Fruit fly (Drosophila melanogaster) whole organism, pupa: ENCODE measurements around the gene Tis11.

Source experiments
- CG10348 ChIP-seq: fragments of 200-800 bp; sonication (Bioruptor generic); IDR thresholded peaks from 2 replicates; pipeline ENCODE4 v1.3.6; 2022; ENCODE audit warnings: missing biosample characterization, missing genetic modification characterization
- CG12605 ChIP-seq: fragments of 200-800 bp; sonication (Bioruptor generic); IDR thresholded peaks from 2 replicates; pipeline ENCODE4 v1.3.6; 2022; ENCODE audit warnings: missing biosample characterization, missing genetic modification characterization
- CG13204 ChIP-seq: fragments of 200-800 bp; sonication (Bioruptor generic); optimal IDR thresholded peaks from 2 replicates; lab custom pipeline; 2018; ENCODE audit warnings: missing biosample characterization, mild to moderate bottlenecking, missing genetic modification characterization, moderate library complexity
- CG14655 ChIP-seq: fragments of 200-800 bp; sonication (Bioruptor generic); optimal IDR thresholded peaks from 3 replicates; lab custom pipeline; 2017; ENCODE audit warnings: mild to moderate bottlenecking, missing biosample characterization, missing genetic modification reagents, missing genetic modification characterization
- CG15710 ChIP-seq: fragments of 200-800 bp; sonication (Bioruptor generic); optimal IDR thresholded peaks from 2 replicates; lab custom pipeline; 2018; ENCODE audit warnings: missing biosample characterization, mild to moderate bottlenecking, missing genetic modification characterization, moderate library complexity
- CG17806 ChIP-seq: fragments of 200-800 bp; sonication (Bioruptor generic); optimal IDR thresholded peaks from 2 replicates; lab custom pipeline; 2018; ENCODE audit warnings: missing biosample characterization, mild to moderate bottlenecking, missing genetic modification characterization, moderate library complexity
- CG32121 ChIP-seq: fragments of 200-800 bp; sonication (Bioruptor generic); IDR thresholded peaks from 2 replicates; pipeline ENCODE4 v1.3.6; 2022; ENCODE audit warnings: missing biosample characterization, missing genetic modification characterization
- CG34367 ChIP-seq: fragments of 200-800 bp; sonication (Bioruptor generic); optimal IDR thresholded peaks from 2 replicates; lab custom pipeline; 2018; ENCODE audit warnings: missing biosample characterization, mild to moderate bottlenecking, missing genetic modification characterization
- CG4496 ChIP-seq: fragments of 200-800 bp; sonication (Bioruptor generic); IDR thresholded peaks from 3 replicates; pipeline ENCODE4 v1.3.6; 2022; ENCODE audit warnings: missing biosample characterization, missing genetic modification characterization
- CG8159 ChIP-seq: fragments of 200-800 bp; sonication (Bioruptor generic); optimal IDR thresholded peaks from 3 replicates; lab custom pipeline; 2018; ENCODE audit warnings: missing biosample characterization, mild to moderate bottlenecking, missing genetic modification characterization, moderate library complexity
- CG8301 ChIP-seq: fragments of 200-800 bp; sonication (Bioruptor generic); optimal IDR thresholded peaks from 2 replicates; lab custom pipeline; 2018; ENCODE audit warnings: missing biosample characterization, mild to moderate bottlenecking, missing genetic modification characterization
- CG9948 ChIP-seq: fragments of 200-800 bp; sonication (Bioruptor generic); optimal IDR thresholded peaks from 2 replicates; lab custom pipeline; 2018; ENCODE audit warnings: missing biosample characterization, mild to moderate bottlenecking, missing genetic modification characterization, moderate library complexity
- D1 ChIP-seq: fragments of 200-800 bp; sonication (Bioruptor generic); optimal IDR thresholded peaks from 2 replicates; lab custom pipeline; 2018; ENCODE audit warnings: missing biosample characterization, mild to moderate bottlenecking, missing genetic modification characterization, moderate library complexity
- EcR ChIP-seq: fragments of 200-800 bp; sonication (Bioruptor generic); optimal IDR thresholded peaks from 3 replicates; lab custom pipeline; 2019; ENCODE audit warnings: missing biosample characterization, missing genetic modification characterization, mild to moderate bottlenecking, moderate library complexity, missing genetic modification reagents
- Ets98B ChIP-seq: fragments of 200-800 bp; sonication (Bioruptor generic); IDR thresholded peaks from 2 replicates; pipeline ENCODE4 v1.3.6; 2022; ENCODE audit warnings: missing biosample characterization, missing genetic modification characterization
- Pif1A ChIP-seq: fragments of 200-800 bp; sonication (Bioruptor generic); optimal IDR thresholded peaks from 3 replicates; lab custom pipeline; 2016; ENCODE audit warnings: missing biosample characterization, missing genetic modification characterization
- Pif1B ChIP-seq: fragments of 200-800 bp; sonication (Bioruptor generic); optimal IDR thresholded peaks from 3 replicates; lab custom pipeline; 2016; ENCODE audit warnings: missing biosample characterization, missing genetic modification characterization
- Snoo ChIP-seq: fragments of 200-800 bp; sonication (Bioruptor generic); optimal IDR thresholded peaks from 3 replicates; lab custom pipeline; 2017; ENCODE audit warnings: missing biosample characterization, mild to moderate bottlenecking, missing genetic modification characterization, inconsistent platforms
- fd96Ca ChIP-seq: fragments of 200-800 bp; sonication (Bioruptor generic); IDR thresholded peaks from 3 replicates; pipeline ENCODE4 v1.3.6; 2022; ENCODE audit warnings: missing biosample characterization, missing genetic modification characterization
- gl ChIP-seq: fragments of 200-800 bp; sonication (Bioruptor generic); optimal IDR thresholded peaks from 2 replicates; lab custom pipeline; 2018; ENCODE audit warnings: missing biosample characterization, mild to moderate bottlenecking, missing genetic modification characterization
- rn ChIP-seq: fragments of 200-800 bp; sonication (Bioruptor generic); IDR thresholded peaks from 2 replicates; pipeline ENCODE4 v1.3.6; 2022; ENCODE audit warnings: missing biosample characterization, missing genetic modification characterization

The Tis11 gene

dm6 chrX:12660030-12660630 lies 915 bp downstream of the Tis11 start:
- TF ChIP-seq CG34367 (tag; lab: Kevin White, UChicago), result peak; percentile 18
- no peak for TF ChIP-seq CG12605
- peak; percentile 11 for TF ChIP-seq CG15710 (tag; lab: Kevin White, UChicago)
- TF ChIP-seq gl, result peak; percentile 57
- peak; percentile 16 for TF ChIP-seq CG14655 (GFP tag; lab: Kevin White, UChicago)
- TF ChIP-seq CG9948 (tag; lab: Kevin White, UChicago), result no peak
- TF ChIP-seq CG13204 (GFP tag; lab: Kevin White, UChicago), result peak; percentile 47
- TF ChIP-seq Snoo (tag; lab: Kevin White, UChicago), result no peak
- TF ChIP-seq CG10348 (GFP tag; lab: Robert Waterston, UW), result no peak
- no peak for TF ChIP-seq CG4496 (GFP tag; lab: Robert Waterston, UW)
- no peak for TF ChIP-seq CG32121 (GFP tag; lab: Robert Waterston, UW)
- no peak for TF ChIP-seq Ets98B
- TF ChIP-seq Pif1B (GFP tag; lab: Kevin White, UChicago), result peak; percentile 29
- TF ChIP-seq EcR, result peak; percentile 48
- TF ChIP-seq rn (GFP tag; lab: Robert Waterston, UW), result no peak
- peak; percentile 9 for TF ChIP-seq CG8159 (tag; lab: Kevin White, UChicago)
- TF ChIP-seq fd96Ca (GFP tag; lab: Robert Waterston, UW), result no peak; the same call in 2 of the 3 replicates
- no peak for TF ChIP-seq CG17806 (tag; lab: Kevin White, UChicago)
- TF ChIP-seq Pif1A (GFP tag; lab: Kevin White, UChicago), result peak; percentile 7
- TF ChIP-seq D1 (tag; lab: Kevin White, UChicago), result no peak
- TF ChIP-seq CG8301, result no peak

- TF ChIP-seq CG32121 (GFP tag; lab: Robert Waterston, UW) (no peak), EcR (peak; percentile 9), rn (GFP tag; lab: Robert Waterston, UW) (no peak), CG4496 (GFP tag; lab: Robert Waterston, UW) (no peak)
These were observed 2.3 kb downstream of the Tis11 start for dm6 chrX:12661435-12661949.

dm6 chrX:12662679-12663463 lies 3.7 kb downstream of the Tis11 start:
- TF ChIP-seq CG4496 (GFP tag; lab: Robert Waterston, UW) (0 out of 3 replicates have a peak, but pooled peaks have one; percentile 47), CG9948 (tag; lab: Kevin White, UChicago) (peak; percentile 61), rn (GFP tag; lab: Robert Waterston, UW) (no peak), CG14655 (GFP tag; lab: Kevin White, UChicago) (peak; percentile 54), CG32121 (GFP tag; lab: Robert Waterston, UW) (peak; percentile 47; the same call in 1 of the 2 replicates), CG8159 (tag; lab: Kevin White, UChicago) (peak; percentile 66), Pif1B (GFP tag; lab: Kevin White, UChicago) (peak; percentile 46), Snoo (tag; lab: Kevin White, UChicago) (peak; percentile 44), CG8301 (peak; percentile 32), CG13204 (GFP tag; lab: Kevin White, UChicago) (no peak), CG12605 (no peak), CG34367 (tag; lab: Kevin White, UChicago) (peak; percentile 43), CG15710 (tag; lab: Kevin White, UChicago) (peak; percentile 70), Pif1A (GFP tag; lab: Kevin White, UChicago) (peak; percentile 10), EcR (no peak), CG17806 (tag; lab: Kevin White, UChicago) (peak; percentile 63)

dm6 chrX:12663464-12663938 lies 4.3 kb downstream of the Tis11 start:
- TF ChIP-seq fd96Ca (GFP tag; lab: Robert Waterston, UW), result 0 out of 3 replicates have a peak, but pooled peaks have one; percentile 5
- TF ChIP-seq CG15710 (tag; lab: Kevin White, UChicago), result peak; percentile 16
- TF ChIP-seq CG32121 (GFP tag; lab: Robert Waterston, UW), result no peak
- TF ChIP-seq D1 (tag; lab: Kevin White, UChicago), result no peak
- TF ChIP-seq rn (GFP tag; lab: Robert Waterston, UW), result no peak
- peak; percentile 28 for TF ChIP-seq gl
- peak; percentile 79 for TF ChIP-seq EcR
- TF ChIP-seq CG13204 (GFP tag; lab: Kevin White, UChicago), result peak; percentile 72
- TF ChIP-seq CG12605, result peak; percentile 19; the same call in 1 of the 2 replicates
- no peak for TF ChIP-seq Pif1B (GFP tag; lab: Kevin White, UChicago)
- no peak for TF ChIP-seq CG34367 (tag; lab: Kevin White, UChicago)
- no peak for TF ChIP-seq Pif1A (GFP tag; lab: Kevin White, UChicago)
- TF ChIP-seq CG8301, result no peak
- TF ChIP-seq Snoo (tag; lab: Kevin White, UChicago), result no peak
- TF ChIP-seq CG4496 (GFP tag; lab: Robert Waterston, UW), result peak; percentile 23; the same call in 1 of the 3 replicates
- no peak for TF ChIP-seq CG17806 (tag; lab: Kevin White, UChicago)
- TF ChIP-seq, all 21 proteins: peak for 7
